Fruit fly (Drosophila melanogaster): ENCODE results near the gene Spase22-23.

- TF ChIP-seq CG8478 (optimal IDR thresholded peaks at IDR 0.05) = no peak
- no peak for TF ChIP-seq CTCF (optimal IDR thresholded peaks at IDR 0.05)
Measured at dm6 chr3R:24231914-24232313, 2.1 kb upstream of the Spase22-23 start.
